Fruit fly (Drosophila melanogaster) whole organism, embryonic: ENCODE data around the gene SkpD.

Experiments
- Abd-B ChIP-seq: fragments of 200-800 bp; sonication (Bioruptor generic); optimal IDR thresholded peaks from 2 replicates; lab custom pipeline; 2018; ENCODE audit warnings: missing biosample characterization, mild to moderate bottlenecking, missing genetic modification characterization, moderate library complexity
- CG11093 ChIP-seq: fragments of 200-800 bp; sonication (Bioruptor generic); IDR thresholded peaks from 3 replicates; pipeline ENCODE4 v1.3.6; 2022; ENCODE audit warnings: missing biosample characterization, missing genetic modification characterization
- CG11560 ChIP-seq: fragments of 200-800 bp; sonication (Bioruptor generic); IDR thresholded peaks from 3 replicates; pipeline ENCODE4 v1.3.6; 2022; ENCODE audit warnings: missing biosample characterization, missing genetic modification characterization
- CG12391 ChIP-seq: fragments of 200-800 bp; sonication (Bioruptor generic); optimal IDR thresholded peaks from 3 replicates; lab custom pipeline; 2018; ENCODE audit warnings: missing biosample characterization, mild to moderate bottlenecking, missing genetic modification characterization, moderate library complexity
- CG13775 ChIP-seq: fragments of 200-800 bp; sonication (Bioruptor generic); optimal IDR thresholded peaks from 3 replicates; lab custom pipeline; 2017; ENCODE audit warnings: missing biosample characterization, mild to moderate bottlenecking, missing genetic modification characterization
- CG14014 ChIP-seq: fragments of 200-800 bp; sonication (Bioruptor generic); IDR thresholded peaks from 2 replicates; pipeline ENCODE4 v1.3.6; 2022; ENCODE audit warnings: missing biosample characterization, missing genetic modification characterization
- CG17612 ChIP-seq: fragments of 200-800 bp; sonication (Bioruptor generic); IDR thresholded peaks from 2 replicates; pipeline ENCODE4 v1.3.6; 2022; ENCODE audit warnings: missing biosample characterization, missing genetic modification characterization
- CG17829 ChIP-seq: fragments of 200-800 bp; optimal IDR thresholded peaks from 2 replicates; lab custom pipeline; 2019; ENCODE audit warnings: missing biosample characterization, mild to moderate bottlenecking, missing genetic modification characterization, moderate library complexity
- CG1792 ChIP-seq: fragments of 200-800 bp; sonication (Bioruptor generic); optimal IDR thresholded peaks from 2 replicates; lab custom pipeline; 2016; ENCODE audit warnings: missing biosample characterization, missing genetic modification characterization
- CG18764 ChIP-seq: fragments of 200-800 bp; sonication (Bioruptor generic); optimal IDR thresholded peaks from 3 replicates; lab custom pipeline; 2016; ENCODE audit warnings: missing biosample characterization, missing genetic modification characterization
- CG31441 ChIP-seq: fragments of 200-800 bp; sonication (Bioruptor generic); IDR thresholded peaks from 2 replicates; pipeline ENCODE4 v1.3.6; 2022; ENCODE audit warnings: missing biosample characterization, missing genetic modification characterization
- CG32532 ChIP-seq: fragments of 200-800 bp; sonication (Bioruptor generic); IDR thresholded peaks from 2 replicates; pipeline ENCODE4 v1.3.6; 2022; ENCODE audit warnings: missing biosample characterization, missing genetic modification characterization
- CG34376 ChIP-seq: fragments of 200-800 bp; sonication (Bioruptor generic); optimal IDR thresholded peaks from 2 replicates; lab custom pipeline; 2018; ENCODE audit warnings: missing biosample characterization, mild to moderate bottlenecking, missing genetic modification characterization
- CG34422 ChIP-seq: fragments of 200-800 bp; sonication (Bioruptor generic); IDR thresholded peaks from 3 replicates; pipeline ENCODE4 v1.3.6; 2022; ENCODE audit warnings: missing biosample characterization, missing genetic modification characterization
- CG4328 ChIP-seq: fragments of 200-800 bp; sonication (Bioruptor generic); optimal IDR thresholded peaks from 3 replicates; lab custom pipeline; 2017; ENCODE audit warnings: missing biosample characterization, missing genetic modification reagents, missing genetic modification characterization
- CG4360 ChIP-seq: fragments of 200-800 bp; sonication (Bioruptor generic); IDR thresholded peaks from 2 replicates; pipeline ENCODE4 v1.3.6; 2022; ENCODE audit warnings: missing biosample characterization, missing genetic modification characterization
- CG6254 ChIP-seq: fragments of 200-800 bp; sonication (Bioruptor generic); optimal IDR thresholded peaks from 3 replicates; lab custom pipeline; 2017; ENCODE audit warnings: mild to moderate bottlenecking, missing biosample characterization, missing genetic modification reagents, missing genetic modification characterization
- CG7928 ChIP-seq: fragments of 200-800 bp; sonication (Bioruptor generic); optimal IDR thresholded peaks from 2 replicates; lab custom pipeline; 2017; ENCODE audit warnings: missing biosample characterization, mild to moderate bottlenecking, missing genetic modification characterization
- CG8944 ChIP-seq: fragments of 200-800 bp; sonication (Bioruptor generic); optimal IDR thresholded peaks from 3 replicates; lab custom pipeline; 2016; ENCODE audit warnings: missing biosample characterization, missing genetic modification characterization
- CrebB ChIP-seq: fragments of 200-800 bp; sonication (Bioruptor generic); optimal IDR thresholded peaks from 3 replicates; lab custom pipeline; 2018; ENCODE audit warnings: missing biosample characterization, mild to moderate bottlenecking, missing genetic modification characterization
- D ChIP-seq, 2 experiments: fragments of 200-800 bp in 1 of 2; fragments of >200 bp in 1 of 2; sonication (Bioruptor generic) in 1 of 2; optimal IDR thresholded peaks; 2 replicates in 1 of 2; 3 replicates in 1 of 2; lab custom pipeline; 2017; ENCODE audit warnings: mild to moderate bottlenecking in 1 of 2, missing biosample characterization in 1 of 2, missing genetic modification characterization in 1 of 2, missing genetic modification reagents in 1 of 2
- Dip3 ChIP-seq: fragments of 200-800 bp; sonication (Bioruptor generic); optimal IDR thresholded peaks from 3 replicates; lab custom pipeline; 2016; ENCODE audit warnings: missing biosample characterization, missing genetic modification characterization
- H2.0 ChIP-seq: fragments of 200-800 bp; sonication (Bioruptor generic); IDR thresholded peaks from 2 replicates; pipeline ENCODE4 v1.3.6; 2022; ENCODE audit warnings: missing biosample characterization, missing genetic modification characterization
- Hey ChIP-seq: fragments of 200-800 bp; sonication (Bioruptor generic); optimal IDR thresholded peaks from 3 replicates; lab custom pipeline; 2018; ENCODE audit warnings: missing biosample characterization, mild to moderate bottlenecking, missing genetic modification characterization
- Mrtf ChIP-seq: fragments of 200-800 bp; sonication (Bioruptor generic); IDR thresholded peaks from 3 replicates; pipeline ENCODE4 v1.3.6; 2022; ENCODE audit warnings: missing biosample characterization, missing genetic modification characterization
- NFAT ChIP-seq: fragments of 200-800 bp; sonication (Bioruptor generic); IDR thresholded peaks from 2 replicates; pipeline ENCODE4 v1.3.6; 2022; ENCODE audit warnings: missing biosample characterization, missing genetic modification characterization
- Oli ChIP-seq: fragments of 200-800 bp; sonication (Bioruptor generic); optimal IDR thresholded peaks from 2 replicates; lab custom pipeline; 2018; ENCODE audit warnings: missing biosample characterization, mild to moderate bottlenecking, missing genetic modification characterization, moderate library complexity
- TFAM ChIP-seq: fragments of 200-800 bp; sonication (Bioruptor generic); optimal IDR thresholded peaks from 2 replicates; lab custom pipeline; 2017; ENCODE audit warnings: missing biosample characterization, missing genetic modification characterization, inconsistent platforms
- Xrp1 ChIP-seq: fragments of 200-800 bp; sonication (Bioruptor generic); IDR thresholded peaks from 2 replicates; pipeline ENCODE4 v1.3.6; 2022; ENCODE audit warnings: missing biosample characterization, missing genetic modification characterization
- abd-A ChIP-seq: fragments of 200-800 bp; sonication (Bioruptor generic); optimal IDR thresholded peaks from 3 replicates; lab custom pipeline; 2019; ENCODE audit warnings: missing biosample characterization, mild to moderate bottlenecking, missing genetic modification characterization, moderate library complexity
- ap ChIP-seq: fragments of 200-800 bp; sonication (Bioruptor generic); IDR thresholded peaks from 2 replicates; pipeline ENCODE4 v1.3.6; 2022; ENCODE audit warnings: missing biosample characterization, missing genetic modification characterization
- ato ChIP-seq: fragments of 200-800 bp; sonication (Bioruptor generic); IDR thresholded peaks from 2 replicates; pipeline ENCODE4 v1.3.6; 2022; ENCODE audit warnings: missing biosample characterization, missing genetic modification characterization; ENCODE audit not compliant: partially characterized antibody
- bab2 ChIP-seq: fragments of 200-800 bp; sonication (Bioruptor generic); optimal IDR thresholded peaks from 2 replicates; lab custom pipeline; 2016; ENCODE audit warnings: missing biosample characterization, missing genetic modification characterization
- br ChIP-seq: fragments of >200 bp; optimal IDR thresholded peaks from 2 replicates; lab custom pipeline; 2017
- dimm ChIP-seq: fragments of 200-800 bp; sonication (Bioruptor generic); IDR thresholded peaks from 2 replicates; pipeline ENCODE4 v1.3.6; 2022; ENCODE audit warnings: missing biosample characterization, missing genetic modification characterization
- fd96Cb ChIP-seq: fragments of 200-800 bp; sonication (Bioruptor generic); optimal IDR thresholded peaks from 2 replicates; lab custom pipeline; 2018; ENCODE audit warnings: missing biosample characterization, mild to moderate bottlenecking, missing genetic modification characterization, moderate library complexity
- ham ChIP-seq: fragments of 200-800 bp; sonication (Bioruptor generic); IDR thresholded peaks from 2 replicates; pipeline ENCODE4 v1.3.6; 2022; ENCODE audit warnings: missing biosample characterization, missing genetic modification characterization
- her ChIP-seq: fragments of 200-800 bp; sonication (Bioruptor generic); optimal IDR thresholded peaks from 2 replicates; lab custom pipeline; 2016; ENCODE audit warnings: missing biosample characterization, missing genetic modification characterization
- hkb ChIP-seq, 2 experiments: fragments of 200-800 bp in 1 of 2; fragments of >200 bp in 1 of 2; sonication (Bioruptor generic) in 1 of 2; IDR thresholded peaks in 1 of 2; optimal IDR thresholded peaks in 1 of 2; 2 replicates each; pipeline versions ENCODE4 v1.3.6 to Lab custom; 2017 to 2022; ENCODE audit warnings: missing biosample characterization in 1 of 2, missing genetic modification characterization in 1 of 2
- jigr1 ChIP-seq: fragments of 200-800 bp; sonication (Bioruptor generic); IDR thresholded peaks from 3 replicates; pipeline ENCODE4 v1.3.6; 2022; ENCODE audit warnings: missing biosample characterization, missing genetic modification characterization
- lab ChIP-seq: fragments of 200-800 bp; sonication (Bioruptor generic); optimal IDR thresholded peaks from 3 replicates; lab custom pipeline; 2017; ENCODE audit warnings: missing biosample characterization, missing genetic modification characterization, mild to moderate bottlenecking, moderate library complexity, missing genetic modification reagents
- mam ChIP-seq: fragments of 200-800 bp; sonication (Bioruptor generic); optimal IDR thresholded peaks from 3 replicates; lab custom pipeline; 2016; ENCODE audit warnings: missing biosample characterization, missing genetic modification characterization
- mld ChIP-seq: fragments of 200-800 bp; sonication (Bioruptor generic); IDR thresholded peaks from 3 replicates; pipeline ENCODE4 v1.3.6; 2022; ENCODE audit warnings: missing biosample characterization, missing genetic modification characterization; ENCODE audit not compliant: partially characterized antibody
- p53 ChIP-seq: fragments of 200-800 bp; sonication (Bioruptor generic); optimal IDR thresholded peaks from 2 replicates; lab custom pipeline; 2016; ENCODE audit warnings: missing biosample characterization, missing genetic modification characterization
- phol ChIP-seq: fragments of 200-800 bp; sonication (Bioruptor generic); optimal IDR thresholded peaks from 3 replicates; lab custom pipeline; 2018; ENCODE audit warnings: missing biosample characterization, mild to moderate bottlenecking, missing genetic modification characterization, moderate library complexity
- pros ChIP-seq: fragments of 200-800 bp; sonication (Bioruptor generic); optimal IDR thresholded peaks from 3 replicates; lab custom pipeline; 2019; ENCODE audit warnings: missing biosample characterization, mild to moderate bottlenecking, missing genetic modification characterization, moderate library complexity
- repo ChIP-seq: fragments of 200-800 bp; sonication (Bioruptor generic); optimal IDR thresholded peaks from 2 replicates; lab custom pipeline; 2016; ENCODE audit warnings: missing biosample characterization, missing genetic modification characterization
- rib ChIP-seq: fragments of 200-800 bp; sonication (Bioruptor generic); IDR thresholded peaks from 2 replicates; pipeline ENCODE4 v1.3.6; 2022; ENCODE audit warnings: missing biosample characterization, missing genetic modification characterization
- sc ChIP-seq, 3 experiments: fragments of >200 bp in 2 of 3; fragments of 200-800 bp in 1 of 3; sonication (Bioruptor generic) in 1 of 3; optimal IDR thresholded peaks; 2 replicates in 2 of 3; 3 replicates in 1 of 3; lab custom pipeline; 2017; ENCODE audit warnings: mild to moderate bottlenecking in 1 of 3, missing biosample characterization in 1 of 3, missing genetic modification characterization in 1 of 3, missing genetic modification reagents in 1 of 3
- slou ChIP-seq: fragments of 200-800 bp; sonication (Bioruptor generic); optimal IDR thresholded peaks from 3 replicates; lab custom pipeline; 2016; ENCODE audit warnings: missing biosample characterization, missing genetic modification characterization

The SkpD gene

DNA sequence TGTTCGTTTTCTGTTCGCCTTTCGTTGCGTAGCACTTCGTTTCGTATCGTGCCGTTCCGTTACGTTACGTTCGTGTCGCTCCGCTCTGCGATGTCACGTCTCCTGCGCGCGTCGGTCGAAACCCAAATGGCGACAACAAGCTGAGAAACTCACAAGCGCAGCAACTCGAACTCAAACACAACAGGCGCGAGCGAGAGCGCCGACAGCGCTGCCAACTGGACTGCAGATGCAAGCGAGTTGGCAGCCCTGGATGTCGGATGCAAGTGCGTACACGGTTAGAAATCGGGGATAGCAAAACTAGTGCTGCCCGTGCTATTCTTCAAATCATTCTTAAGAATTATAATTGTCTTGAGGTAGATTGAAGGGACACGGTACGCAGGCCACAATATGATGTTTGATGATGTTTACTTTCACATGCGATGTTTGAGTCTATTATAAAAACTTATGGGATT, 35.8 kb downstream of the SkpD start (continued):
- peak; percentile 30 for TF ChIP-seq CrebB (tag; lab: Kevin White, UChicago)
- peak; percentile 74 for TF ChIP-seq CG17829 (tag; lab: Kevin White, UChicago)
- peak; percentile 82 for TF ChIP-seq CG14014 (GFP tag; lab: Robert Waterston, UW)
- no peak for TF ChIP-seq CG11560
- TF ChIP-seq slou (GFP tag; lab: Kevin White, UChicago), result peak; percentile 18
- peak; percentile 69 for TF ChIP-seq H2.0 (GFP tag; lab: Robert Waterston, UW)
- peak; percentile 69; the same call in 2 of the 3 replicates for TF ChIP-seq Mrtf (GFP tag; lab: Robert Waterston, UW)
- TF ChIP-seq TFAM (GFP tag; lab: Kevin White, UChicago), result no peak
- no peak for TF ChIP-seq hkb (optimal IDR thresholded peaks at IDR 0.05; lab: Kevin White, UChicago)
- TF ChIP-seq hkb (GFP tag; IDR thresholded peaks at IDR 0.05; lab: Robert Waterston, UW), result peak; percentile 77
- TF ChIP-seq Oli (tag; lab: Kevin White, UChicago), result peak; percentile 58
- TF ChIP-seq ham (GFP tag; lab: Robert Waterston, UW), result no peak
- no peak for TF ChIP-seq D (optimal IDR thresholded peaks at IDR 0.05; lab: Kevin White, UChicago)
- TF ChIP-seq D (GFP tag; optimal IDR thresholded peaks at IDR 0.05; lab: Kevin White, UChicago), result peak; percentile 12
- peak; percentile 41; the same call in 1 of the 2 replicates for TF ChIP-seq CG17612 (GFP tag; lab: Robert Waterston, UW)
- peak; percentile 57 for TF ChIP-seq repo (GFP tag; lab: Kevin White, UChicago)
- TF ChIP-seq jigr1 (GFP tag; lab: Robert Waterston, UW), result no peak
- peak; percentile 60 for TF ChIP-seq Dip3 (GFP tag; lab: Kevin White, UChicago)
- TF ChIP-seq fd96Cb, result peak; percentile 61
- TF ChIP-seq p53, result peak; percentile 63
- peak; percentile 73 for TF ChIP-seq CG8944
- peak; percentile 70 for TF ChIP-seq phol (tag; lab: Kevin White, UChicago)
- peak; percentile 41 for TF ChIP-seq CG7928 (GFP tag; lab: Kevin White, UChicago)
- peak; percentile 60; the same call in 1 of the 3 replicates for TF ChIP-seq CG11093 (GFP tag; lab: Robert Waterston, UW)
- peak; percentile 70; the same call in 1 of the 2 replicates for TF ChIP-seq rib
- peak; percentile 59 for TF ChIP-seq ato
- TF ChIP-seq Hey (tag; lab: Kevin White, UChicago), result peak; percentile 31
- no peak for TF ChIP-seq abd-A (tag; lab: Kevin White, UChicago)
- peak; percentile 70 for TF ChIP-seq NFAT
- no peak for TF ChIP-seq sc (optimal IDR thresholded peaks at IDR 0.05; lab: Kevin White, UChicago)
- TF ChIP-seq sc (GFP tag; optimal IDR thresholded peaks at IDR 0.05; lab: Kevin White, UChicago), result peak; percentile 37
- TF ChIP-seq CG13775 (GFP tag; lab: Kevin White, UChicago), result peak; percentile 71
- TF ChIP-seq CG34376, result peak; percentile 27
- peak; percentile 78 for TF ChIP-seq bab2 (GFP tag; lab: Kevin White, UChicago)
- no peak for TF ChIP-seq CG4328
- peak; percentile 29 for TF ChIP-seq pros (GFP tag; lab: Kevin White, UChicago)
- TF ChIP-seq CG6254 (GFP tag; lab: Kevin White, UChicago), result peak; percentile 24
- TF ChIP-seq CG31441 (GFP tag; lab: Robert Waterston, UW), result peak; percentile 44
- peak; percentile 80 for TF ChIP-seq mam
- no peak for TF ChIP-seq dimm
- peak; percentile 57 for TF ChIP-seq ap (GFP tag; lab: Robert Waterston, UW)
- peak; percentile 84 for TF ChIP-seq lab
- TF ChIP-seq CG34422 (GFP tag; lab: Robert Waterston, UW), result peak; percentile 70
- peak; percentile 57 for TF ChIP-seq CG18764 (GFP tag; lab: Kevin White, UChicago)
- peak; percentile 79 for TF ChIP-seq Xrp1 (GFP tag; lab: Robert Waterston, UW)
- peak; percentile 31 for TF ChIP-seq CG4360
- TF ChIP-seq her (GFP tag; lab: Kevin White, UChicago), result peak; percentile 84
- peak; percentile 55 for TF ChIP-seq CG1792 (GFP tag; lab: Kevin White, UChicago)
- 0 out of 3 replicates have a peak, but pooled peaks have one; percentile 58 for TF ChIP-seq mld (GFP tag; lab: Robert Waterston, UW)
- peak; percentile 4 for TF ChIP-seq Abd-B (GFP tag; lab: Kevin White, UChicago)
- no peak for TF ChIP-seq br (lab: Kevin White, UChicago)
- peak; percentile 83 for TF ChIP-seq CG32532
- peak; percentile 76 for TF ChIP-seq CG12391
